Worm (Caenorhabditis elegans) whole organism, L4 larva: Measurements from ENCODE around the gene mpst-4.
A peak's percentile ranks its signal among the peaks of the same experiment; 100 is the strongest.
"Not testable (repeated sequence)": the region's sequence is repeated elsewhere in the genome, so short reads cannot be mapped to it uniquely, and the experiment has no call there.

Experiments
- T26A8.4 ChIP-seq: fragments of 200-800 bp; sonication (Bioruptor generic); IDR thresholded peaks from 2 replicates; pipeline ENCODE4 v1.3.6; 2022; ENCODE audit warnings: missing genetic modification characterization, missing compliant biosample characterization
- Y105C5A.15 ChIP-seq: fragments of 200-800 bp; sonication (Bioruptor generic); IDR thresholded peaks from 2 replicates; pipeline ENCODE4 v1.3.6; 2022; ENCODE audit warnings: missing genetic modification characterization, missing compliant biosample characterization
- Y75B8A.6 ChIP-seq: fragments of 200-800 bp; sonication (Bioruptor generic); IDR thresholded peaks from 2 replicates; pipeline ENCODE4 v1.3.6; 2022; ENCODE audit warnings: missing genetic modification reagents, missing genetic modification characterization, missing compliant biosample characterization
- ZK546.5 ChIP-seq, 2 experiments: sonication (generic microtip); optimal IDR thresholded peaks; 2 replicates each; lab custom pipeline; 2017; ENCODE audit warnings: missing biosample characterization in 2 of 2, missing genetic modification characterization in 2 of 2
- aha-1 ChIP-seq: fragments of 150-350 bp; peaks from one replicate; lab custom pipeline; 2014; ENCODE audit warnings: missing biosample characterization, missing genetic modification characterization
- arid-1 ChIP-seq: fragments of 200-800 bp; sonication (Bioruptor generic); conservative IDR thresholded peaks from 2 replicates; pipeline ENCODE4 v1.3.6; 2022; ENCODE audit warnings: missing genetic modification reagents, missing genetic modification characterization, missing compliant biosample characterization
- attf-4 ChIP-seq: sonication (generic microtip); optimal IDR thresholded peaks from 3 replicates; lab custom pipeline; 2017; ENCODE audit warnings: missing biosample characterization, missing genetic modification characterization
- ceh-44 ChIP-seq: fragments of 200-800 bp; sonication (Bioruptor generic); IDR thresholded peaks from 2 replicates; pipeline ENCODE4 v1.3.6; 2022; ENCODE audit warnings: missing genetic modification reagents, missing genetic modification characterization, missing compliant biosample characterization
- ceh-62 ChIP-seq: sonication (generic microtip); optimal IDR thresholded peaks from 2 replicates; lab custom pipeline; 2017; ENCODE audit warnings: missing biosample characterization, missing genetic modification characterization
- daf-19 ChIP-seq: fragments of 200-800 bp; sonication (Bioruptor generic); conservative IDR thresholded peaks from 2 replicates; pipeline ENCODE4 v1.3.6; 2022; ENCODE audit warnings: missing genetic modification characterization, missing compliant biosample characterization
- dmd-6 ChIP-seq: fragments of 200-800 bp; sonication (Bioruptor generic); IDR thresholded peaks from 2 replicates; pipeline ENCODE4 v1.3.6; 2022; ENCODE audit warnings: missing genetic modification reagents, missing genetic modification characterization, missing compliant biosample characterization
- dmd-8 ChIP-seq: fragments of 200-800 bp; sonication (Bioruptor generic); IDR thresholded peaks from 2 replicates; pipeline ENCODE4 v1.3.6; 2022; ENCODE audit warnings: missing genetic modification characterization, missing compliant biosample characterization
- dmd-9 ChIP-seq: fragments of 200-800 bp; sonication (Bioruptor generic); IDR thresholded peaks from 2 replicates; pipeline ENCODE4 v1.3.6; 2022; ENCODE audit warnings: missing genetic modification reagents, missing genetic modification characterization, missing compliant biosample characterization
- dpl-1 ChIP-seq: fragments of 150-350 bp; optimal IDR thresholded peaks from 2 replicates; lab custom pipeline; 2014; ENCODE audit warnings: missing biosample characterization, missing genetic modification reagents, missing genetic modification characterization
- egl-43 ChIP-seq: fragments of 200-800 bp; sonication (Bioruptor generic); IDR thresholded peaks from 2 replicates; pipeline ENCODE4 v1.3.6; 2022; ENCODE audit warnings: missing genetic modification reagents, missing genetic modification characterization, missing compliant biosample characterization
- fkh-10 ChIP-seq: fragments of 150-350 bp; optimal IDR thresholded peaks from 2 replicates; lab custom pipeline; 2014; ENCODE audit warnings: missing biosample characterization, missing genetic modification reagents, missing genetic modification characterization
- gei-8 ChIP-seq: fragments of 200-800 bp; sonication (Bioruptor generic); optimal IDR thresholded peaks from 2 replicates; lab custom pipeline; 2018; ENCODE audit warnings: mild to moderate bottlenecking, missing genetic modification characterization, missing compliant biosample characterization
- hlh-30 ChIP-seq: sonication (generic microtip); optimal IDR thresholded peaks from 2 replicates; lab custom pipeline; 2017; ENCODE audit warnings: antibody characterized with exemption, mild to moderate bottlenecking, missing genetic modification characterization, missing compliant biosample characterization; ENCODE audit not compliant: insufficient read depth
- hmg-1.1 ChIP-seq: fragments of 200-800 bp; sonication (Bioruptor generic); IDR thresholded peaks from 2 replicates; pipeline ENCODE4 v1.3.6; 2022; ENCODE audit warnings: missing genetic modification reagents, missing genetic modification characterization, missing compliant biosample characterization
- jun-1 ChIP-seq: fragments of 150-350 bp; optimal IDR thresholded peaks from 2 replicates; lab custom pipeline; 2014; ENCODE audit warnings: missing biosample characterization, missing genetic modification reagents, missing genetic modification characterization
- lim-7 ChIP-seq: fragments of 200-800 bp; sonication (Bioruptor generic); IDR thresholded peaks from 2 replicates; pipeline ENCODE4 v1.3.6; 2022; ENCODE audit warnings: missing genetic modification characterization, missing compliant biosample characterization
- lin-1 ChIP-seq: fragments of 200-800 bp; sonication (Bioruptor generic); IDR thresholded peaks from 2 replicates; pipeline ENCODE4 v1.3.6; 2022; ENCODE audit warnings: missing genetic modification reagents, missing genetic modification characterization, missing compliant biosample characterization
- lin-13 ChIP-seq: fragments of 150-350 bp; optimal IDR thresholded peaks from 2 replicates; lab custom pipeline; 2014; ENCODE audit warnings: missing biosample characterization, missing genetic modification reagents, missing genetic modification characterization
- lin-38 ChIP-seq: fragments of 200-800 bp; sonication (Bioruptor generic); IDR thresholded peaks from 2 replicates; pipeline ENCODE4 v1.3.6; 2022; ENCODE audit warnings: missing genetic modification reagents, missing genetic modification characterization, missing compliant biosample characterization
- lsy-2 ChIP-seq, 2 experiments: fragments of 150-350 bp in 1 of 2; sonication (generic microtip) in 1 of 2; optimal IDR thresholded peaks; 2 replicates each; lab custom pipeline; 2014 to 2017; ENCODE audit warnings: missing biosample characterization in 2 of 2, missing genetic modification characterization in 2 of 2
- madf-9 ChIP-seq: fragments of 200-800 bp; sonication (Bioruptor generic); conservative IDR thresholded peaks from 2 replicates; pipeline ENCODE4 v1.3.6; 2022; ENCODE audit warnings: missing genetic modification reagents, missing genetic modification characterization, missing compliant biosample characterization
- mdl-1 ChIP-seq, 2 experiments: fragments of 150-350 bp in 1 of 2; sonication (generic microtip) in 1 of 2; optimal IDR thresholded peaks; 2 replicates each; lab custom pipeline; 2014 to 2017; ENCODE audit warnings: missing biosample characterization in 2 of 2, missing genetic modification characterization in 2 of 2
- mdt-29 ChIP-seq: fragments of 200-800 bp; sonication (Bioruptor generic); IDR thresholded peaks from 2 replicates; pipeline ENCODE4 v1.3.6; 2022; ENCODE audit warnings: missing genetic modification reagents, missing genetic modification characterization, missing compliant biosample characterization
- mxl-3 ChIP-seq: fragments of 200-800 bp; sonication (Bioruptor generic); optimal IDR thresholded peaks from 2 replicates; lab custom pipeline; 2018; ENCODE audit warnings: mild to moderate bottlenecking, missing genetic modification characterization, missing compliant biosample characterization
- nhr-11 ChIP-seq: fragments of 150-350 bp; optimal IDR thresholded peaks from 2 replicates; lab custom pipeline; 2014; ENCODE audit warnings: missing biosample characterization, missing genetic modification characterization
- nhr-111 ChIP-seq: fragments of 200-800 bp; sonication (Bioruptor generic); optimal IDR thresholded peaks from 2 replicates; lab custom pipeline; 2018; ENCODE audit warnings: mild to moderate bottlenecking, missing genetic modification characterization, missing compliant biosample characterization
- nhr-237 ChIP-seq: sonication (generic microtip); optimal IDR thresholded peaks from 2 replicates; lab custom pipeline; 2017; ENCODE audit warnings: missing biosample characterization, missing genetic modification characterization
- nhr-42 ChIP-seq: fragments of 200-800 bp; sonication (Bioruptor generic); IDR thresholded peaks from 2 replicates; pipeline ENCODE4 v1.3.6; 2022; ENCODE audit warnings: missing genetic modification characterization, missing compliant biosample characterization
- nhr-6 ChIP-seq: fragments of 150-350 bp; optimal IDR thresholded peaks from 2 replicates; lab custom pipeline; 2014; ENCODE audit warnings: missing biosample characterization, missing genetic modification characterization
- nhr-76 ChIP-seq: fragments of 150-350 bp; optimal IDR thresholded peaks from 2 replicates; lab custom pipeline; 2014; ENCODE audit warnings: missing biosample characterization, missing genetic modification characterization
- pha-4 ChIP-seq, 2 experiments: fragments of 150-350 bp in 1 of 2; fragments of 200-800 bp in 1 of 2; sonication (Bioruptor generic) in 1 of 2; IDR thresholded peaks in 1 of 2; optimal IDR thresholded peaks in 1 of 2; 2 replicates each; pipeline versions ENCODE4 v1.3.6 to Lab custom; 2014 to 2022; ENCODE audit warnings: missing genetic modification characterization in 2 of 2, missing genetic modification reagents in 2 of 2, missing biosample characterization in 1 of 2, missing compliant biosample characterization in 1 of 2
- rbr-2 ChIP-seq: sonication (generic microtip); optimal IDR thresholded peaks from 2 replicates; lab custom pipeline; 2016; ENCODE audit warnings: missing genotype, missing genetic modification characterization, missing compliant biosample characterization
- saeg-2 ChIP-seq: fragments of 200-800 bp; sonication (Bioruptor generic); IDR thresholded peaks from 2 replicates; pipeline ENCODE4 v1.3.6; 2022; ENCODE audit warnings: missing genetic modification reagents, missing genetic modification characterization, missing compliant biosample characterization
- sdz-12 ChIP-seq: fragments of 200-800 bp; sonication (Bioruptor generic); optimal IDR thresholded peaks from 2 replicates; lab custom pipeline; 2018; ENCODE audit warnings: mild to moderate bottlenecking, missing genetic modification characterization, missing compliant biosample characterization
- set-16 ChIP-seq: fragments of 200-800 bp; sonication (Bioruptor generic); IDR thresholded peaks from 2 replicates; pipeline ENCODE4 v1.3.6; 2022; ENCODE audit warnings: missing genetic modification reagents, missing genetic modification characterization, missing compliant biosample characterization
- snpc-4 ChIP-seq: fragments of 150-350 bp; optimal IDR thresholded peaks from 2 replicates; lab custom pipeline; 2014; ENCODE audit warnings: missing biosample characterization, missing genetic modification characterization
- tra-1 ChIP-seq: fragments of 200-800 bp; sonication (Bioruptor generic); IDR thresholded peaks from 2 replicates; pipeline ENCODE4 v1.3.6; 2022; ENCODE audit warnings: missing genetic modification reagents, missing genetic modification characterization, missing compliant biosample characterization
- unc-39 ChIP-seq: sonication (generic microtip); optimal IDR thresholded peaks from 2 replicates; lab custom pipeline; 2017; ENCODE audit warnings: missing biosample characterization, missing genetic modification characterization
- unc-62 ChIP-seq, 3 experiments: fragments of 150-350 bp in 1 of 3; sonication (generic microtip); optimal IDR thresholded peaks in 2 of 3; peaks in 1 of 3; 1 replicate in 1 of 3; 2 replicates in 2 of 3; lab custom pipeline; 2014 to 2017; ENCODE audit warnings: missing biosample characterization in 3 of 3, missing genetic modification characterization in 3 of 3, missing genetic modification reagents in 3 of 3, missing genotype in 1 of 3
- zfp-3 ChIP-seq: fragments of 200-800 bp; sonication (Bioruptor generic); conservative IDR thresholded peaks from 2 replicates; pipeline ENCODE4 v1.3.6; 2022; ENCODE audit warnings: missing genetic modification reagents, missing genetic modification characterization, missing compliant biosample characterization
- ztf-7 ChIP-seq: fragments of 150-350 bp; optimal IDR thresholded peaks from 2 replicates; lab custom pipeline; 2014; ENCODE audit warnings: missing biosample characterization, missing genetic modification characterization

Gene mpst-4

DNA sequence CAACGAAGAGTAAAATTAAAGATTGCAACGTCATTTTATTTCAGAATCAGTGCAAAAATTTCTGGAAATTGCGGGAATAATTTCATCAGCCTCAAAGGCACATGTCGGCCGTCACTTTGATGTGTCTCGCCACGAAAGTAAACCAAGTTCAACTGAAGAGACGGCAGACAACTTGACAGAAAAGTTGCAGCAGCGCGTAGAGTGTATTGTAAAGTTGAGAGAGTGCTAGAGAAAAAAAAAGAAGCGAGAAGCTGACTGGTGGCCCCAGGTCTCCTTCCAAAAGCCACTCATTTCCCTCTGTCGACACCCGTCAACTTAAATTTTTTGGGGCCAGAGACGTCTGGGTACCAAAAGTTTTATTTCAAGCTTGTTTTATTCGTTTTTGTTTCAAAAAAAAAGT, 41.0 kb upstream of the mpst-4 start (continued):
- TF ChIP-seq attf-4 (tag; lab: Kevin White, UChicago) (no peak), mxl-3 (peak; percentile 80), snpc-4 (tag; lab: Kevin White, UChicago) (peak; percentile 7), madf-9 (GFP tag; lab: Robert Waterston, UW) (0 out of 2 replicates have a peak, but pooled peaks have one; percentile 42), lsy-2 (tag; optimal IDR thresholded peaks at IDR 0.05; lab: Kevin White, UChicago) (peak; percentile 16 to 84), lin-13 (peak; percentile 60), fkh-10 (GFP tag; lab: Kevin White, UChicago) (peak; percentile 33), mdt-29 (GFP tag; lab: Robert Waterston, UW) (peak; percentile 58; the same call in 1 of the 2 replicates), pha-4 (GFP tag; IDR thresholded peaks at IDR 0.05; lab: Robert Waterston, UW) (peak; percentile 37; the same call in 1 of the 2 replicates), pha-4 (tag; optimal IDR thresholded peaks at IDR 0.05; lab: Kevin White, UChicago) (peak; percentile 23), gei-8 (GFP tag; lab: Kevin White, UChicago) (no peak), daf-19 (GFP tag; lab: Robert Waterston, UW) (no peak), hmg-1.1 (GFP tag; lab: Robert Waterston, UW) (peak; percentile 79), nhr-42 (GFP tag; lab: Robert Waterston, UW) (no peak), unc-62 (GFP tag; optimal IDR thresholded peaks at IDR 0.05 in 1 of 2; lab: Kevin White, UChicago) (peak in 1 of 2 experiments; percentile 98), unc-62 (tag; optimal IDR thresholded peaks at IDR 0.05; lab: Kevin White, UChicago) (no peak), arid-1 (GFP tag; lab: Robert Waterston, UW) (peak; percentile 68; the same call in 1 of the 2 replicates), T26A8.4 (0 out of 2 replicates have a peak, but pooled peaks have one; percentile 37), nhr-11 (tag; lab: Kevin White, UChicago) (peak; percentile 71), hlh-30 (tag; lab: Kevin White, UChicago) (peak; percentile 89), dmd-6 (GFP tag; lab: Robert Waterston, UW) (peak; percentile 66), lin-38 (GFP tag; lab: Robert Waterston, UW) (peak; percentile 74), nhr-237 (tag; lab: Kevin White, UChicago) (no peak)

DNA sequence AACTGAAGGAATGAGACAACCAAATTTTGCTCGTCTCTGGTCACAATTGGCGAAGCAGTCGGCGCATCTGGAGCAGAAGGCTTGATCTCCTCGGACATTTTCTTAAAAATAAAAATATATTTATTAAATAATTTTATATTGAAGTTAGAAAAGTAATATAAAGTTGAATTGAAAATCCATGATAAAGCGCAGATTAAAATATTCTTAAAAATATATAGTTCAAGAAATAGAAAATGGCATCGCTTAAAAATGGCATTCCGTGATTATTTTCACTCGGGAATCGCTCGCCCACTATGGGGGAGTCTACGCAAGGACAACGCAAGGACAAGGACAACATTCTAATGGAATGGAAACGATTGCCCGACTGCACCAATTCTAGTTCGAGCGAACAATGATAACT, 40.4 kb upstream of the mpst-4 start, which contains the start of gene sgt-1:
Gene sgt-1, minus strand, starts transcription at position 101 of the 400 bp plus-strand sequence.
- not testable (repeated sequence) for TF ChIP-seq tra-1 (GFP tag; lab: Robert Waterston, UW); dmd-9 (GFP tag; lab: Robert Waterston, UW); ZK546.5 (tag; optimal IDR thresholded peaks at IDR 0.05; lab: Kevin White, UChicago)
- TF ChIP-seq, all 104 proteins: peak for 0; not testable (repeated sequence) for 104

DNA sequence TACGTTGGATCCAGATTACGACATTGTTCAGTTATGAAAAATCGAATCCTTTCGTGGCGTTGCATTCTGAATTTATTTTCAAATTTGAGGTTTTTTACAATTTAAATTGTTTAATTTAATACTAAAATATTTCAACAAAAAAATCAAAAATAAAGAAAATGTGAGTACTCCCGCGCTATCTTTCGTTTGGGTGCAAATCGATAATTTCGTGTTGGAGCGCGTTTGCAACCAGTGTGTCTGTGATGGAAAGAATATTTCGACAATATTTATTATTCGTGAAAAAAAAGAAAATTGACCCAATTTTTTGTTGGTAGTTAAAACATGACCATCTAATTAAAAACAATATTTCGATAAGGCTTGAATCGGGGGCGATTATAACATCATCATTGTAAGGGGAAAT, 38.8 kb upstream of the mpst-4 start, which contains the start of gene R05F9.9:
Gene R05F9.9, minus strand, starts transcription at position 66 of the 400 bp plus-strand sequence.
- TF ChIP-seq unc-39 (tag; lab: Kevin White, UChicago) = no peak
- no peak for TF ChIP-seq mdl-1 (tag; optimal IDR thresholded peaks at IDR 0.05; lab: Kevin White, UChicago)
- TF ChIP-seq egl-43 = no peak
- TF ChIP-seq ztf-7 (tag; lab: Kevin White, UChicago) = no peak
- TF ChIP-seq mxl-3 = no peak
- no peak for TF ChIP-seq set-16 (GFP tag; lab: Robert Waterston, UW)
- TF ChIP-seq sdz-12 (GFP tag; lab: Kevin White, UChicago) = no peak
- peak; percentile 49 for TF ChIP-seq aha-1 (tag; lab: Kevin White, UChicago)
- no peak for TF ChIP-seq lim-7
- no peak for TF ChIP-seq Y105C5A.15
- TF ChIP-seq zfp-3 (GFP tag; lab: Robert Waterston, UW) = no peak
- TF ChIP-seq lin-13 = peak; percentile 46
- TF ChIP-seq saeg-2 (GFP tag; lab: Robert Waterston, UW) = no peak
- TF ChIP-seq ceh-62 (tag; lab: Kevin White, UChicago) = no peak
- TF ChIP-seq Y75B8A.6 (GFP tag; lab: Robert Waterston, UW) = no peak
- TF ChIP-seq rbr-2 (tag; lab: Kevin White, UChicago) = peak; percentile 27
- TF ChIP-seq madf-9 (GFP tag; lab: Robert Waterston, UW) = no peak
- TF ChIP-seq nhr-6 = no peak
- no peak for TF ChIP-seq unc-62 (GFP tag; optimal IDR thresholded peaks at IDR 0.05 in 1 of 2; lab: Kevin White, UChicago)
- TF ChIP-seq unc-62 (tag; optimal IDR thresholded peaks at IDR 0.05; lab: Kevin White, UChicago) = no peak
- TF ChIP-seq jun-1 = no peak
- no peak for TF ChIP-seq nhr-76
- TF ChIP-seq ceh-44 = no peak
- no peak for TF ChIP-seq gei-8 (GFP tag; lab: Kevin White, UChicago)
- TF ChIP-seq lin-1 (GFP tag; lab: Robert Waterston, UW) = no peak
- TF ChIP-seq nhr-111 = no peak
- TF ChIP-seq dpl-1 = peak; percentile 54
- no peak for TF ChIP-seq dmd-8 (GFP tag; lab: Robert Waterston, UW)
